Worm (Caenorhabditis elegans) whole organism, mixed stage, embryonic: Measurements from ENCODE around the gene srh-130.

Experiments
- M03D4.4 ChIP-seq: sonication (generic microtip); optimal IDR thresholded peaks from 2 replicates; lab custom pipeline; 2017; ENCODE audit warnings: mild to moderate bottlenecking, missing genetic modification characterization, missing compliant biosample characterization
- bed-3 ChIP-seq: fragments of 200-800 bp; sonication (Bioruptor generic); optimal IDR thresholded peaks from 3 replicates; lab custom pipeline; 2018; ENCODE audit warnings: mild to moderate bottlenecking, missing genetic modification characterization, moderate library complexity, missing compliant biosample characterization
- blmp-1 ChIP-seq: fragments of 150-350 bp; optimal IDR thresholded peaks from 2 replicates; lab custom pipeline; 2014; ENCODE audit warnings: missing biosample characterization, missing genetic modification characterization
- ceh-39 ChIP-seq: fragments of 150-350 bp; optimal IDR thresholded peaks from 2 replicates; lab custom pipeline; 2014; ENCODE audit warnings: missing biosample characterization, missing genetic modification characterization
- ceh-43 ChIP-seq: fragments of 200-800 bp; sonication (Bioruptor generic); optimal IDR thresholded peaks from 2 replicates; lab custom pipeline; 2018; ENCODE audit warnings: mild to moderate bottlenecking, missing genetic modification characterization, moderate library complexity, missing compliant biosample characterization
- ceh-83 ChIP-seq: fragments of 200-800 bp; sonication (Bioruptor generic); optimal IDR thresholded peaks from 2 replicates; lab custom pipeline; 2018; ENCODE audit warnings: mild to moderate bottlenecking, missing genetic modification characterization, missing compliant biosample characterization
- ces-1 ChIP-seq: fragments of 150-350 bp; optimal IDR thresholded peaks from 2 replicates; lab custom pipeline; 2014; ENCODE audit warnings: missing biosample characterization, missing genetic modification reagents, missing genetic modification characterization
- cnd-1 ChIP-seq: fragments of 200-800 bp; sonication (Bioruptor generic); optimal IDR thresholded peaks from 2 replicates; lab custom pipeline; 2018; ENCODE audit warnings: mild to moderate bottlenecking, missing genetic modification characterization, missing compliant biosample characterization
- drap-1 ChIP-seq: fragments of 200-800 bp; sonication (Bioruptor generic); optimal IDR thresholded peaks from 3 replicates; lab custom pipeline; 2018; ENCODE audit warnings: mild to moderate bottlenecking, missing genetic modification characterization, missing compliant biosample characterization
- elt-1 ChIP-seq: sonication (generic microtip); optimal IDR thresholded peaks from 2 replicates; lab custom pipeline; 2017; ENCODE audit warnings: missing genetic modification characterization, mild to moderate bottlenecking, missing compliant biosample characterization, antibody characterized with exemption, moderate library complexity, borderline replicate concordance; ENCODE audit not compliant: insufficient read depth
- elt-3 ChIP-seq: fragments of 150-350 bp; optimal IDR thresholded peaks from 2 replicates; lab custom pipeline; 2014; ENCODE audit warnings: missing biosample characterization, missing genetic modification characterization
- flh-1 ChIP-seq: fragments of 200-800 bp; sonication (Bioruptor generic); optimal IDR thresholded peaks from 2 replicates; lab custom pipeline; 2018; ENCODE audit warnings: mild to moderate bottlenecking, missing genetic modification characterization, moderate library complexity, missing compliant biosample characterization
- ham-2 ChIP-seq: fragments of 200-800 bp; sonication (Bioruptor generic); optimal IDR thresholded peaks from 2 replicates; lab custom pipeline; 2018; ENCODE audit warnings: mild to moderate bottlenecking, missing genetic modification characterization, missing compliant biosample characterization
- hlh-1 ChIP-seq: fragments of 150-350 bp; optimal IDR thresholded peaks from 2 replicates; lab custom pipeline; 2014; ENCODE audit warnings: missing biosample characterization, missing genetic modification reagents, missing genetic modification characterization
- lin-13 ChIP-seq: fragments of 150-350 bp; optimal IDR thresholded peaks from 2 replicates; lab custom pipeline; 2014; ENCODE audit warnings: missing biosample characterization, missing genetic modification characterization
- lin-32 ChIP-seq: fragments of 200-800 bp; sonication (Bioruptor generic); optimal IDR thresholded peaks from 2 replicates; lab custom pipeline; 2018; ENCODE audit warnings: mild to moderate bottlenecking, missing genetic modification characterization, missing compliant biosample characterization
- lsy-2 ChIP-seq: fragments of 150-350 bp; optimal IDR thresholded peaks from 2 replicates; lab custom pipeline; 2014; ENCODE audit warnings: missing biosample characterization, missing genetic modification characterization
- mep-1 ChIP-seq: fragments of 150-350 bp; optimal IDR thresholded peaks from 2 replicates; lab custom pipeline; 2017; ENCODE audit warnings: missing biosample characterization, missing genetic modification reagents, missing genetic modification characterization, inconsistent platforms
- mls-2 ChIP-seq: sonication (generic microtip); optimal IDR thresholded peaks from 2 replicates; lab custom pipeline; 2016; ENCODE audit warnings: mild to moderate bottlenecking, missing genetic modification characterization, moderate library complexity, missing compliant biosample characterization
- nhr-12 ChIP-seq: fragments of 150-350 bp; optimal IDR thresholded peaks from 2 replicates; lab custom pipeline; 2014; ENCODE audit warnings: missing biosample characterization, missing genetic modification characterization
- nhr-2 ChIP-seq: fragments of 150-350 bp; optimal IDR thresholded peaks from 2 replicates; lab custom pipeline; 2014; ENCODE audit warnings: missing biosample characterization, missing genetic modification characterization
- nhr-237 ChIP-seq: fragments of 150-350 bp; optimal IDR thresholded peaks from 2 replicates; lab custom pipeline; 2014; ENCODE audit warnings: missing biosample characterization, missing genetic modification characterization
- nhr-28 ChIP-seq: fragments of 150-350 bp; optimal IDR thresholded peaks from 2 replicates; lab custom pipeline; 2014; ENCODE audit warnings: missing biosample characterization, missing genetic modification characterization
- pha-4 ChIP-seq: fragments of 150-350 bp; optimal IDR thresholded peaks from 2 replicates; lab custom pipeline; 2018; ENCODE audit warnings: missing biosample characterization, missing genetic modification reagents, missing genetic modification characterization
- sem-2 ChIP-seq: fragments of 200-800 bp; sonication (Bioruptor generic); optimal IDR thresholded peaks from 2 replicates; lab custom pipeline; 2018; ENCODE audit warnings: mild to moderate bottlenecking, missing genetic modification characterization, missing compliant biosample characterization
- snpc-4 ChIP-seq: fragments of 150-350 bp; optimal IDR thresholded peaks from 2 replicates; lab custom pipeline; 2014; ENCODE audit warnings: missing biosample characterization, missing genetic modification characterization
- sptf-1 ChIP-seq: sonication (generic microtip); optimal IDR thresholded peaks from 2 replicates; lab custom pipeline; 2017; ENCODE audit warnings: mild to moderate bottlenecking, missing genetic modification characterization, moderate library complexity, missing compliant biosample characterization
- tbx-8 ChIP-seq: fragments of 200-800 bp; sonication (Bioruptor generic); optimal IDR thresholded peaks from 2 replicates; lab custom pipeline; 2018; ENCODE audit warnings: mild to moderate bottlenecking, missing genetic modification characterization, moderate library complexity, missing compliant biosample characterization
- unc-120 ChIP-seq: sonication (generic microtip); optimal IDR thresholded peaks from 2 replicates; lab custom pipeline; 2017; ENCODE audit warnings: missing genetic modification characterization, missing compliant biosample characterization; ENCODE audit not compliant: poor library complexity, severe bottlenecking
- unc-62 ChIP-seq: fragments of 150-350 bp; optimal IDR thresholded peaks from 2 replicates; lab custom pipeline; 2014; ENCODE audit warnings: missing biosample characterization, missing genetic modification reagents, missing genetic modification characterization
- ztf-11 ChIP-seq: fragments of 150-350 bp; optimal IDR thresholded peaks from 2 replicates; lab custom pipeline; 2014; ENCODE audit warnings: missing biosample characterization, missing genetic modification characterization

srh-130 gene

DNA sequence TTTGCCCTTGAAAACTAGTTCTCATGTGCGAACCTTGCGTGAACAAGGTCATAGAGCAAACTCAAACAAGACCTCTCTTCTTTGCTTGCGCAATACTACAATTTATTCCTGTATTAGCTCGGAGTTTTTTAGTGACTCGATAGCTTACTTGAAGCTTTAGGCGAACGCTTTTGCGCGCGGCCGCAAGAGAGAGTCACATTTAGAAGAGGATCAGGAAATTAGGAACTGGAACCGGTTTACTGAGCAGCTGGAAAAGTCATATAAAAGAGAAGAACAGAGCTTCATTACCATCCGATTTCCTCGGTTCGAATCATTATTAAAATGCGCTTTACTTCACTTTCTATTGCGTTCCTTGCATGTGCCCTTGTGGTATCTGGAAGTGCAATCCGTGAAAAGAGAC is 7.3 kb downstream of the srh-130 start, which contains the start of gene abu-15:
abu-15 (plus strand) TSS at position 301 of the 400 bp plus-strand sequence.
- TF ChIP-seq nhr-12 (tag; lab: Kevin White, UChicago) (no peak), ham-2 (GFP tag; lab: Kevin White, UChicago) (no peak), drap-1 (GFP tag; lab: Kevin White, UChicago) (no peak), snpc-4 (tag; lab: Kevin White, UChicago) (no peak), ceh-39 (tag; lab: Kevin White, UChicago) (no peak), flh-1 (GFP tag; lab: Kevin White, UChicago) (no peak), nhr-237 (tag; lab: Kevin White, UChicago) (no peak)

DNA sequence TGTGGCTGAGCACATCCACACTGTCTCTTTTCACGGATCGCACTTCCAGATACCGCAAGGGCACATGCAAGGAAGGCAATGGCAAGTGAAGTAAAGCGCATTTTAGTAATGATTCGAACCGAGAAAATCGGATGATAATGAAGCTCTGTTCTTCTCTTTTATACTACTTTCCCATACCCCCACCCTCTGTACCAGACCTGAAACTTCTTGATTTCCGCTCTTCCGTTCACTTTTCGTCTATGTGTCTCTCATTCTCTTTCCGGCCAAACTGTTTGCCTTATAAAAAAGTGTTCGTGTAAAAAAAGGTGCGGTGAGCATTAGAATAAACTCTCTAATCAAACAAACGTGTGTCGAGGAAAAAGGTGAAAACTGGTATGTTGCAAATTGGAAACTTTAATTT is 10.8 kb downstream of the srh-130 start, which contains the start of gene abu-6:
abu-6 (minus strand) TSS at position 101 of the 400 bp plus-strand sequence.
- TF ChIP-seq ces-1 (GFP tag; lab: Kevin White, UChicago) (no peak), M03D4.4 (tag; lab: Kevin White, UChicago) (no peak), ceh-39 (tag; lab: Kevin White, UChicago) (no peak), lin-32 (GFP tag; lab: Kevin White, UChicago) (no peak), ztf-11 (tag; lab: Kevin White, UChicago) (no peak), mls-2 (no peak), lsy-2 (tag; lab: Kevin White, UChicago) (no peak), mep-1 (no peak), lin-13 (tag; lab: Kevin White, UChicago) (no peak), flh-1 (GFP tag; lab: Kevin White, UChicago) (no peak), unc-120 (no peak), ceh-83 (GFP tag; lab: Kevin White, UChicago) (no peak), bed-3 (GFP tag; lab: Kevin White, UChicago) (no peak), ceh-43 (GFP tag; lab: Kevin White, UChicago) (no peak), blmp-1 (tag; lab: Kevin White, UChicago) (no peak)

DNA sequence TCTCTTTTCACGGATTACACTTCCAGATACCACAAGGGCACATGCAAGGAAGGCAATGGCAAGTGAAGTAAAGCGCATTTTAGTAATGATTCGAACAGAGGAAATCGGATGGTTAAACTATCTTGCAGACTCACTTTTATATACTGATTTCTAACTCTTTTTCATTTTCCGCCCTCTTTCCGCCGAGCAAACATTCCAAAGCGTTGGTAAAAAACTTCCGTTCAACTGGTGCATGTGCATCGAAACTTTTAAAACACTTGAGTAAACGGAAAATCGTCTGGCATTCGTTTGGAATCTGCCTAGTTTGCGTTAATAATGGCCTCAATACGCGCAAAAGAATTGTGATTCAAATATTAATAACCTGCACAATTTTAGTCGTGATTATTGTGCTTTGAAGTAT is 13.7 kb downstream of the srh-130 start, which contains the start of gene abu-7:
abu-7 (minus strand) TSS at position 101 of the 400 bp plus-strand sequence.
- no peak for TF ChIP-seq sptf-1 (tag; lab: Kevin White, UChicago)
- no peak for TF ChIP-seq nhr-237 (tag; lab: Kevin White, UChicago)
- TF ChIP-seq nhr-28 (tag; lab: Kevin White, UChicago) = no peak
- TF ChIP-seq nhr-2 (tag; lab: Kevin White, UChicago) = no peak
- no peak for TF ChIP-seq mep-1
- TF ChIP-seq unc-62 = no peak
- TF ChIP-seq elt-1 (tag; lab: Kevin White, UChicago) = no peak
- no peak for TF ChIP-seq drap-1 (GFP tag; lab: Kevin White, UChicago)
- TF ChIP-seq sem-2 (GFP tag; lab: Kevin White, UChicago) = no peak
- TF ChIP-seq ceh-39 (tag; lab: Kevin White, UChicago) = no peak
- no peak for TF ChIP-seq ham-2 (GFP tag; lab: Kevin White, UChicago)
- TF ChIP-seq blmp-1 (tag; lab: Kevin White, UChicago) = no peak
- no peak for TF ChIP-seq unc-120
- no peak for TF ChIP-seq snpc-4 (tag; lab: Kevin White, UChicago)
- TF ChIP-seq lsy-2 (tag; lab: Kevin White, UChicago) = no peak
- TF ChIP-seq hlh-1 (tag; lab: Kevin White, UChicago) = no peak
- TF ChIP-seq, all 35 proteins: peak for 0

DNA sequence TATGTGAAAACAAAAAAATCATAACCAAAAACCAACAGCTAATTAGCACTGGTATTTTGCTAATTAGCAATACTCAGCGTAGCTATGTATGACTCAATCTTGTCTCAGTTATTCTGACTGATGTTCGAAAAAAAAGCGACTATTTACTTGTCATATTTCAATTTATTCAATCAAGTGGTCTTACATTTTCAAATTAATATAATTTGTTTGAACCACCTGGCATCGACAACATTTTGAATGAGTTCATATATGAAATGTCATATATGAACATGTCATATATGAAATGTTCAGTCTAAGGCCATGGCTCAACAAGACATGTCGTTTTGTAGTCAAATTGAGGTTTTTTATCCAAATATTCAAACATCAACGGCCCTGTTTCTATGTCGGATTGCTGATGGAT is 14.4 kb downstream of the srh-130 start, which contains the start of gene srw-140:
srw-140 (plus strand) TSS at position 301 of the 400 bp plus-strand sequence.
- no peak for TF ChIP-seq tbx-8 (GFP tag; lab: Kevin White, UChicago)
- TF ChIP-seq ces-1 (GFP tag; lab: Kevin White, UChicago) = no peak
- no peak for TF ChIP-seq cnd-1 (tag; lab: Kevin White, UChicago)
- TF ChIP-seq bed-3 (GFP tag; lab: Kevin White, UChicago) = no peak
- TF ChIP-seq lin-32 (GFP tag; lab: Kevin White, UChicago) = no peak
- TF ChIP-seq ham-2 (GFP tag; lab: Kevin White, UChicago) = no peak
- no peak for TF ChIP-seq snpc-4 (tag; lab: Kevin White, UChicago)
- TF ChIP-seq nhr-2 (tag; lab: Kevin White, UChicago) = no peak

DNA sequence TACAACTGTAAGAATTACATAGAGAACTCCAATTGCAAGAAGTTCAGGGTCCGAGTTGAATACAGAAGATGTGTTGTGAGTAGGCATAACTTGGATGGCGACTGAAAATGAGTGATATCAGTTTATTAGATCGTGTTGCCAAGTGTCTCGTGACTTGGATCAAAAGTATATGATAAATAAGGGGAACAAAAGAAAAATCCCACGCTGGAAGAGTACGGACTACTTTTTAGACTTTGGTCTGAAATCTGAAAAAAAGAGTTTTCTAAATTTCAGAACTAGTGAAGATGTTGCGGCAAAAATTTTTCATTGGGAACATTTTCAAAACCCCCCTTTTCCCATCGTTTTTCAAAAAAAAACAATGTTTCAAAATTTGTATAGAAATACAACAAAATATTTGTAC is 18.6 kb downstream of the srh-130 start, which contains the start of gene srt-64:
srt-64 (minus strand) TSS at position 101 of the 400 bp plus-strand sequence.
- TF ChIP-seq mls-2 = no peak
- TF ChIP-seq unc-62 = no peak
- no peak for TF ChIP-seq ham-2 (GFP tag; lab: Kevin White, UChicago)
- no peak for TF ChIP-seq nhr-28 (tag; lab: Kevin White, UChicago)
- no peak for TF ChIP-seq hlh-1 (tag; lab: Kevin White, UChicago)
- no peak for TF ChIP-seq tbx-8 (GFP tag; lab: Kevin White, UChicago)
- no peak for TF ChIP-seq drap-1 (GFP tag; lab: Kevin White, UChicago)
- no peak for TF ChIP-seq cnd-1 (tag; lab: Kevin White, UChicago)
- TF ChIP-seq flh-1 (GFP tag; lab: Kevin White, UChicago) = no peak
- no peak for TF ChIP-seq lin-32 (GFP tag; lab: Kevin White, UChicago)
- no peak for TF ChIP-seq pha-4
- no peak for TF ChIP-seq ces-1 (GFP tag; lab: Kevin White, UChicago)
- TF ChIP-seq elt-3 = no peak
